Worm (Caenorhabditis elegans) whole organism, L4 larva: ENCODE data around the gene gap-1.

Experiments
- dpl-1 ChIP-seq: fragments of 150-350 bp; optimal IDR thresholded peaks from 2 replicates; lab custom pipeline; 2014; ENCODE audit warnings: missing biosample characterization, missing genetic modification reagents, missing genetic modification characterization
- fkh-10 ChIP-seq: fragments of 150-350 bp; optimal IDR thresholded peaks from 2 replicates; lab custom pipeline; 2014; ENCODE audit warnings: missing biosample characterization, missing genetic modification reagents, missing genetic modification characterization
- snpc-4 ChIP-seq: fragments of 150-350 bp; optimal IDR thresholded peaks from 2 replicates; lab custom pipeline; 2014; ENCODE audit warnings: missing biosample characterization, missing genetic modification characterization
- zip-11 ChIP-seq: fragments of 200-800 bp; sonication (Bioruptor generic); IDR thresholded peaks from 2 replicates; pipeline ENCODE4 v1.3.6; 2022; ENCODE audit warnings: missing genetic modification characterization, missing compliant biosample characterization

ce11 chrX:2153780-2154179 is 38.5 kb upstream of the gap-1 start:
- TF ChIP-seq zip-11 (no peak), fkh-10 (GFP tag; lab: Kevin White, UChicago) (no peak), dpl-1 (GFP tag; lab: Kevin White, UChicago) (no peak), snpc-4 (no peak)
